Worm (Caenorhabditis elegans): ENCODE data around the gene rei-2.

The rei-2 gene

ce11 chrX:1072152-1072551 is 15.8 kb downstream of the rei-2 start, which contains the start of gene lim-6:
Gene lim-6 (plus strand): TSS chrX:1072452.
- no peak for TF ChIP-seq efl-3 (GFP tag; optimal IDR thresholded peaks at IDR 0.05)
- TF ChIP-seq ztf-4 (tag; optimal IDR thresholded peaks at IDR 0.05), result no peak
- no peak for TF ChIP-seq lin-14 (GFP tag; optimal IDR thresholded peaks at IDR 0.05)
- no peak for TF ChIP-seq nhr-47 (tag; optimal IDR thresholded peaks at IDR 0.05)
- TF ChIP-seq C34B4.2 (tag; optimal IDR thresholded peaks at IDR 0.05), result no peak
- TF ChIP-seq fkh-4 (tag; optimal IDR thresholded peaks at IDR 0.05; ENCODE audit: borderline replicate concordance), result no peak
- no peak for TF ChIP-seq nhr-84 (tag; optimal IDR thresholded peaks at IDR 0.05)

DNA sequence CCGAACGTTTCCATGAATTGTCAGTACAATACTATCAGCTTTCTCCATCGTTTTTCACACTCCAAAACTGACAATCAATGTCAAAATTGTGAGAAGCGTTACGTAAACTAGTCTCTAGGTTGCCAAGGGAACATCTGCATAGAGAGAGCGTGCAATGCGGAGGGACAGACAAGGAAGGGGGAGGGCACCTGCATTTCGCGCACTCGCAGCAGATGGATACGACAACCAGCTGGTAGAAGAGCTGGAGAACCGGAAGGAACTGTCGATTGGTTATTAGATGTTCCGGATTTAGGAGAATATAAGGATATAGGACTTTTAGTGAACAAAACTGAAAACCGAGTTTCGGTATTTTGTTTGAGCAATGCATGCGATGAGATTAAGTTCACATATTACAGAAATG is 19.0 kb downstream of the rei-2 start, which contains the start of gene mksr-1:
Gene mksr-1, minus strand, starts transcription at position 144 of the 400 bp plus-strand sequence.
- no peak for TF ChIP-seq Y116A8C.19 (tag; optimal IDR thresholded peaks at IDR 0.05; ENCODE audit: borderline replicate concordance)
- TF ChIP-seq rnt-1 (tag; optimal IDR thresholded peaks at IDR 0.05), result no peak
- TF ChIP-seq egl-13 (tag; optimal IDR thresholded peaks at IDR 0.05), result no peak

DNA sequence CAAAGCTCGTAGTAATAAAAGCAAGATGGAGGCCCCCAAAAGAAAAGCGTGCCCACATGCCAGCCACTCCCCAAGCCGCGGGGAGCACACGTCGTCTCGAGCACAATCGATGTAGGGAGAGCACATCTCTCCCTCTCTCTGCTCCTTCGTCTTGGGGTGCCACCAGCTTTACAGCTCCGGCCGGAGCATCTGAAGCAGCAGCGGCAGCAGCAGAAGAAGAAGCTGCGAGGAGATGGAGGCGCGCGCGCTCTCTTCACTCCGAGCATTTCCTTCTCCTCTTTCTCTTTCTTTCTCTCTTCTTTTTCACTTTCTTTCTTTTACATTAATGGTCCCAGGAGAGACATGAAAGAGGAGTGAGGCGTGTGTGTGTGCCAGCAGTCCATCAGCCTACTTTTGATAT is 23.9 kb downstream of the rei-2 start:
- no peak for TF ChIP-seq blmp-1 (tag; optimal IDR thresholded peaks at IDR 0.05)
- no peak for TF ChIP-seq snpc-4 (tag; optimal IDR thresholded peaks at IDR 0.05)
- TF ChIP-seq dpl-1 (GFP tag; optimal IDR thresholded peaks at IDR 0.05), result no peak
- TF ChIP-seq alr-1 (tag; optimal IDR thresholded peaks at IDR 0.05; ENCODE audit: borderline replicate concordance), result no peak
- no peak for TF ChIP-seq grh-1 (GFP tag; IDR thresholded peaks at IDR 0.05)
- TF ChIP-seq fos-1 (tag; optimal IDR thresholded peaks at IDR 0.05), result no peak
- no peak for TF ChIP-seq zip-4 (GFP tag; optimal IDR thresholded peaks at IDR 0.05)
- TF ChIP-seq mab-9 (GFP tag; IDR thresholded peaks at IDR 0.05), result no peak
- peak; percentile 66 for TF ChIP-seq fkh-8 (tag; optimal IDR thresholded peaks at IDR 0.05)
- TF ChIP-seq nhr-12 (tag; optimal IDR thresholded peaks at IDR 0.05), result no peak
- no peak for TF ChIP-seq aha-1 (tag; optimal IDR thresholded peaks at IDR 0.05)
- TF ChIP-seq aly-2 (tag; optimal IDR thresholded peaks at IDR 0.05), result no peak
- no peak for TF ChIP-seq nhr-237 (tag; optimal IDR thresholded peaks at IDR 0.05)
- TF ChIP-seq isw-1 (GFP tag; IDR thresholded peaks at IDR 0.05), result no peak; the same call in 1 of the 2 replicates
- peak; percentile 24 for TF ChIP-seq mef-2 (tag; optimal IDR thresholded peaks at IDR 0.05)
- peak; percentile 36 for TF ChIP-seq egl-13 (tag; optimal IDR thresholded peaks at IDR 0.05)
- TF ChIP-seq nhr-19 (GFP tag; conservative IDR thresholded peaks at IDR 0.05), result peak; percentile 44
- TF ChIP-seq jun-1 (tag; optimal IDR thresholded peaks at IDR 0.05), result peak; percentile 11
- peak in 1 of 2 experiments; percentile 35 for TF ChIP-seq lin-35 (GFP tag; optimal IDR thresholded peaks at IDR 0.05)
- no peak for TF ChIP-seq C34B4.2 (tag; optimal IDR thresholded peaks at IDR 0.05)
- TF ChIP-seq swsn-7 (tag; optimal IDR thresholded peaks at IDR 0.05), result peak; percentile 62
- TF ChIP-seq dsc-1 (tag; optimal IDR thresholded peaks at IDR 0.05), result peak; percentile 73
- no peak for TF ChIP-seq nhr-85 (tag)
- peak in 1 of 2 experiments; percentile 31 for TF ChIP-seq mdl-1 (tag; optimal IDR thresholded peaks at IDR 0.05)
- TF ChIP-seq nhr-84 (tag; optimal IDR thresholded peaks at IDR 0.05), result no peak
- TF ChIP-seq pag-3 (tag; optimal IDR thresholded peaks at IDR 0.05; ENCODE audit: borderline replicate concordance, insufficient read depth), result no peak
- TF ChIP-seq nhr-90 (tag; optimal IDR thresholded peaks at IDR 0.05; ENCODE audit: poor library complexity), result no peak
- no peak for TF ChIP-seq fkh-4 (tag; optimal IDR thresholded peaks at IDR 0.05; ENCODE audit: borderline replicate concordance)
- no peak for TF ChIP-seq ama-1 (optimal IDR thresholded peaks at IDR 0.05)
- TF ChIP-seq sox-4 (tag; optimal IDR thresholded peaks at IDR 0.05), result no peak
- no peak for TF ChIP-seq elt-2 (tag; optimal IDR thresholded peaks at IDR 0.05)
- no peak for TF ChIP-seq elt-3 (tag; optimal IDR thresholded peaks at IDR 0.05)
- peak; percentile 79 for TF ChIP-seq fkh-10 (GFP tag; optimal IDR thresholded peaks at IDR 0.05)
- no peak for TF ChIP-seq ces-1 (GFP tag; optimal IDR thresholded peaks at IDR 0.05)
- TF ChIP-seq nhr-47 (tag; optimal IDR thresholded peaks at IDR 0.05), result peak; percentile 70
- TF ChIP-seq nhr-28 (tag; optimal IDR thresholded peaks at IDR 0.05), result no peak
- TF ChIP-seq unc-30 (tag; optimal IDR thresholded peaks at IDR 0.05), result no peak
- no peak for TF ChIP-seq unc-98 (GFP tag; IDR thresholded peaks at IDR 0.05)
- TF ChIP-seq lsy-2 (tag; optimal IDR thresholded peaks at IDR 0.05), result peak in 1 of 2 experiments; percentile 49
- TF ChIP-seq ztf-4 (tag; optimal IDR thresholded peaks at IDR 0.05), result peak; percentile 22
- TF ChIP-seq hpl-2 (GFP tag; optimal IDR thresholded peaks at IDR 0.05), result no peak
- TF ChIP-seq tbx-2 (tag; optimal IDR thresholded peaks at IDR 0.05), result peak; percentile 68
- TF ChIP-seq C04F5.9 (tag; optimal IDR thresholded peaks at IDR 0.05), result no peak
- no peak for TF ChIP-seq hlh-4 (tag; optimal IDR thresholded peaks at IDR 0.05)

All from whole organism, L1 larva.